Fruit fly (Drosophila melanogaster) whole organism, prepupa: ENCODE data around the gene corto.

Experiments used
- CG9139 ChIP-seq: fragments of 200-800 bp; sonication (Bioruptor generic); optimal IDR thresholded peaks from 3 replicates; lab custom pipeline; 2017; ENCODE audit warnings: missing biosample characterization, mild to moderate bottlenecking, missing genetic modification characterization
- Eip93F ChIP-seq: fragments of 200-800 bp; sonication (Bioruptor generic); optimal IDR thresholded peaks from 2 replicates; lab custom pipeline; 2016; ENCODE audit warnings: missing biosample characterization, mild to moderate bottlenecking, missing genetic modification characterization
- Gug ChIP-seq: fragments of 200-800 bp; sonication (Bioruptor generic); IDR thresholded peaks from 2 replicates; pipeline ENCODE4 v1.3.6; 2022; ENCODE audit warnings: missing biosample characterization, missing genetic modification characterization
- Smox ChIP-seq: fragments of 200-800 bp; sonication (Bioruptor generic); optimal IDR thresholded peaks from 3 replicates; lab custom pipeline; 2016; ENCODE audit warnings: missing biosample characterization, missing genetic modification characterization
- lz ChIP-seq: fragments of 200-800 bp; sonication (Bioruptor generic); optimal IDR thresholded peaks from 3 replicates; lab custom pipeline; 2016; ENCODE audit warnings: missing biosample characterization, missing genetic modification characterization
- salr ChIP-seq, 2 experiments: fragments of 200-800 bp; sonication (Bioruptor generic); optimal IDR thresholded peaks; 3 replicates each; lab custom pipeline; 2016 to 2018; ENCODE audit warnings: missing biosample characterization in 2 of 2, missing genetic modification characterization in 2 of 2, mild to moderate bottlenecking in 1 of 2
- vri ChIP-seq: fragments of 200-800 bp; sonication (Bioruptor generic); optimal IDR thresholded peaks from 3 replicates; lab custom pipeline; 2016; ENCODE audit warnings: missing biosample characterization, mild to moderate bottlenecking, missing genetic modification characterization

DNA sequence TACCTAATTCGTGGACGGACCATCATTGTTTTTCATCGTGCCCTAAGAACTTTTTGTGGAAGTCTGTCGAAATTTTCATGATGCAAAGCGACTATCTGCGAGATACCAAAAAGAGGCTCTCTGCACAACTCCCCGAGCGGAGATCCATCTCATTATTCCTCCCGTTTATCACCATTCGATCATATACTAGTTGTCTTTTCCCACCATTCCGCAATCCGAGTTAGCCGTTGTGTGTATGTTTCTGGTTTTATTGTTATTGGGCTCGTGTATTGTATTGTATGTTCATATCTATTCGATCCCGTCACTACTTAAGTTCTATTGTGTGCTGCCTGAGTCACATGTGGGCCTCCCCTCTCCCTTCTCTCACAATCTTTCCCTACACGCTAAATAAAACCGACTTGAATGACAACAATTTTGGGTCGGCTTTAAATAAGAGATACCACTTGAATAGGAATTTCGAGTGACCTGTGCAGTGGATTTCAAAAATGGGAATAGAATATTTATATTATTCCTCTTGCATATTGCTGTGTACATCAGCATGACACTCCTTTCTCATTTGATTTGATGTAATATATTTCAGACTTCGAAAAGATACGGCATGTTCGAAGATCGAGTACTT, 11.1 kb upstream of the corto start:
- no peak for TF ChIP-seq Eip93F (GFP tag; lab: Kevin White, UChicago)
- no peak for TF ChIP-seq Smox (GFP tag; lab: Kevin White, UChicago)
- no peak for TF ChIP-seq salr (GFP tag; optimal IDR thresholded peaks at IDR 0.05; lab: Kevin White, UChicago)
- no peak for TF ChIP-seq Gug (GFP tag; lab: Robert Waterston, UW)
- TF ChIP-seq lz: no peak
- no peak for TF ChIP-seq vri (GFP tag; lab: Kevin White, UChicago)
- no peak for TF ChIP-seq CG9139 (GFP tag; lab: Kevin White, UChicago)
